Fruit fly (Drosophila melanogaster) whole organism, embryonic: Measurements from ENCODE around the gene Lsp1alpha.

Source experiments
- Abd-B ChIP-seq: fragments of 200-800 bp; sonication (Bioruptor generic); optimal IDR thresholded peaks from 2 replicates; lab custom pipeline; 2018; ENCODE audit warnings: missing biosample characterization, mild to moderate bottlenecking, missing genetic modification characterization, moderate library complexity
- Antp ChIP-seq: fragments of 200-800 bp; sonication (Bioruptor generic); optimal IDR thresholded peaks from 3 replicates; lab custom pipeline; 2016; ENCODE audit warnings: missing biosample characterization, missing genetic modification characterization
- Awh ChIP-seq: fragments of 200-800 bp; sonication (Bioruptor generic); IDR thresholded peaks from 2 replicates; pipeline ENCODE4, ENCODE4 v1.3.6; 2022; ENCODE audit warnings: missing biosample characterization, missing genetic modification characterization
- CG11695 ChIP-seq: fragments of 200-800 bp; sonication (Bioruptor generic); IDR thresholded peaks from 3 replicates; pipeline ENCODE4 v1.3.6; 2022; ENCODE audit warnings: missing biosample characterization, missing genetic modification characterization
- CG13123 ChIP-seq: fragments of 200-800 bp; sonication (Bioruptor generic); optimal IDR thresholded peaks from 2 replicates; lab custom pipeline; 2016; ENCODE audit warnings: missing biosample characterization, missing genetic modification characterization
- CG14050 ChIP-seq: fragments of 200-800 bp; sonication (Bioruptor generic); IDR thresholded peaks from 3 replicates; pipeline ENCODE4 v1.3.6; 2022; ENCODE audit warnings: missing biosample characterization, missing genetic modification characterization
- CG15073 ChIP-seq: fragments of 200-800 bp; sonication (Bioruptor generic); optimal IDR thresholded peaks from 2 replicates; lab custom pipeline; 2016; ENCODE audit warnings: missing biosample characterization, missing genetic modification characterization
- CG18262 ChIP-seq: fragments of 200-800 bp; optimal IDR thresholded peaks from 3 replicates; lab custom pipeline; 2019; ENCODE audit warnings: missing biosample characterization, mild to moderate bottlenecking, missing genetic modification characterization, moderate library complexity
- CG1832 ChIP-seq: fragments of 200-800 bp; sonication (Bioruptor generic); optimal IDR thresholded peaks from 2 replicates; lab custom pipeline; 2017; ENCODE audit warnings: missing biosample characterization, mild to moderate bottlenecking, missing genetic modification characterization, inconsistent platforms
- CG2678 ChIP-seq: fragments of 200-800 bp; sonication (Bioruptor generic); optimal IDR thresholded peaks from 3 replicates; lab custom pipeline; 2019; ENCODE audit warnings: missing biosample characterization, mild to moderate bottlenecking, missing genetic modification characterization, moderate library complexity
- CG30431 ChIP-seq: fragments of 200-800 bp; sonication (Bioruptor generic); optimal IDR thresholded peaks from 2 replicates; lab custom pipeline; 2017; ENCODE audit warnings: missing biosample characterization, missing genetic modification characterization
- CG31224 ChIP-seq: fragments of 200-800 bp; sonication (Bioruptor generic); IDR thresholded peaks from 2 replicates; pipeline ENCODE4 v1.3.6; 2022; ENCODE audit warnings: missing biosample characterization, missing genetic modification characterization
- CG31388 ChIP-seq: fragments of 200-800 bp; sonication (Bioruptor generic); optimal IDR thresholded peaks from 2 replicates; lab custom pipeline; 2016; ENCODE audit warnings: missing biosample characterization, missing genetic modification characterization
- CG31441 ChIP-seq: fragments of 200-800 bp; sonication (Bioruptor generic); IDR thresholded peaks from 2 replicates; pipeline ENCODE4 v1.3.6; 2022; ENCODE audit warnings: missing biosample characterization, missing genetic modification characterization
- CG43689 ChIP-seq: fragments of 200-800 bp; sonication (Bioruptor generic); IDR thresholded peaks from 2 replicates; pipeline ENCODE4 v1.3.6; 2022; ENCODE audit warnings: missing biosample characterization, missing genetic modification characterization
- CG5180 ChIP-seq: fragments of 200-800 bp; sonication (Bioruptor generic); optimal IDR thresholded peaks from 3 replicates; lab custom pipeline; 2017; ENCODE audit warnings: missing biosample characterization, missing genetic modification characterization, mild to moderate bottlenecking, moderate library complexity, missing genetic modification reagents
- CG7372 ChIP-seq: fragments of 200-800 bp; sonication (Bioruptor generic); IDR thresholded peaks from 2 replicates; pipeline ENCODE4 v1.3.6; 2022; ENCODE audit warnings: missing biosample characterization, missing genetic modification characterization
- CG7556 ChIP-seq: fragments of 200-800 bp; sonication (Bioruptor generic); optimal IDR thresholded peaks from 2 replicates; lab custom pipeline; 2017; ENCODE audit warnings: missing biosample characterization, mild to moderate bottlenecking, missing genetic modification characterization
- CG7786 ChIP-seq: fragments of 200-800 bp; sonication (Bioruptor generic); optimal IDR thresholded peaks from 2 replicates; lab custom pipeline; 2016; ENCODE audit warnings: missing biosample characterization, missing genetic modification characterization
- CG7928 ChIP-seq: fragments of 200-800 bp; sonication (Bioruptor generic); optimal IDR thresholded peaks from 2 replicates; lab custom pipeline; 2017; ENCODE audit warnings: missing biosample characterization, mild to moderate bottlenecking, missing genetic modification characterization
- CG7987 ChIP-seq: fragments of 200-800 bp; sonication (Bioruptor generic); optimal IDR thresholded peaks from 2 replicates; lab custom pipeline; 2018; ENCODE audit warnings: missing biosample characterization, mild to moderate bottlenecking, missing genetic modification characterization, moderate library complexity
- CG9797 ChIP-seq: fragments of 200-800 bp; sonication (Bioruptor generic); optimal IDR thresholded peaks from 3 replicates; lab custom pipeline; 2018; ENCODE audit warnings: missing biosample characterization, mild to moderate bottlenecking, missing genetic modification characterization
- Dek ChIP-seq: fragments of 200-800 bp; sonication (Bioruptor generic); optimal IDR thresholded peaks from 3 replicates; lab custom pipeline; 2019; ENCODE audit warnings: missing biosample characterization, mild to moderate bottlenecking, missing genetic modification characterization, moderate library complexity
- E2f2 ChIP-seq: fragments of 200-800 bp; sonication (Bioruptor generic); IDR thresholded peaks from 2 replicates; pipeline ENCODE4 v1.3.6; 2022; ENCODE audit warnings: missing biosample characterization, missing genetic modification characterization
- Fer2 ChIP-seq: fragments of 200-800 bp; sonication (Bioruptor generic); optimal IDR thresholded peaks from 2 replicates; lab custom pipeline; 2018; ENCODE audit warnings: missing biosample characterization, mild to moderate bottlenecking, missing genetic modification characterization, moderate library complexity
- Hand ChIP-seq: fragments of 200-800 bp; sonication (Bioruptor generic); optimal IDR thresholded peaks from 2 replicates; lab custom pipeline; 2017; ENCODE audit warnings: mild to moderate bottlenecking, missing biosample characterization, missing genetic modification reagents, missing genetic modification characterization
- Hr3 ChIP-seq: fragments of 200-800 bp; sonication (Bioruptor generic); optimal IDR thresholded peaks from 3 replicates; lab custom pipeline; 2016; ENCODE audit warnings: missing biosample characterization, missing genetic modification characterization
- Hr78 ChIP-seq, 2 experiments: fragments of 200-800 bp in 1 of 2; fragments of >200 bp in 1 of 2; sonication (Bioruptor generic) in 1 of 2; optimal IDR thresholded peaks; 2 replicates each; lab custom pipeline; 2017 to 2019; ENCODE audit warnings: missing biosample characterization in 2 of 2, missing genetic modification characterization in 2 of 2, mild to moderate bottlenecking in 1 of 2, moderate library complexity in 1 of 2
- Meics ChIP-seq: fragments of 200-800 bp; sonication (Bioruptor generic); optimal IDR thresholded peaks from 2 replicates; lab custom pipeline; 2017; ENCODE audit warnings: missing biosample characterization, mild to moderate bottlenecking, missing genetic modification characterization
- Ptx1 ChIP-seq: fragments of 200-800 bp; sonication (Bioruptor generic); IDR thresholded peaks from 2 replicates; pipeline ENCODE4 v1.3.6; 2022; ENCODE audit warnings: missing biosample characterization, missing genetic modification characterization
- Rx ChIP-seq: fragments of 200-800 bp; sonication (Bioruptor generic); IDR thresholded peaks from 2 replicates; pipeline ENCODE4 v1.3.6; 2022; ENCODE audit warnings: missing biosample characterization, missing genetic modification characterization
- TFAM ChIP-seq: fragments of 200-800 bp; sonication (Bioruptor generic); optimal IDR thresholded peaks from 2 replicates; lab custom pipeline; 2017; ENCODE audit warnings: missing biosample characterization, missing genetic modification characterization, inconsistent platforms
- ap ChIP-seq: fragments of 200-800 bp; sonication (Bioruptor generic); IDR thresholded peaks from 2 replicates; pipeline ENCODE4 v1.3.6; 2022; ENCODE audit warnings: missing biosample characterization, missing genetic modification characterization
- btn ChIP-seq: fragments of 200-800 bp; sonication (Bioruptor generic); optimal IDR thresholded peaks from 2 replicates; lab custom pipeline; 2016; ENCODE audit warnings: missing biosample characterization, missing genetic modification characterization
- cwo ChIP-seq: fragments of 200-800 bp; sonication (Bioruptor generic); optimal IDR thresholded peaks from 3 replicates; lab custom pipeline; 2017; ENCODE audit warnings: missing biosample characterization, missing genetic modification characterization, mild to moderate bottlenecking, moderate library complexity, missing genetic modification reagents
- dmrt11E ChIP-seq: fragments of 200-800 bp; sonication (Bioruptor generic); optimal IDR thresholded peaks from 3 replicates; lab custom pipeline; 2018; ENCODE audit warnings: missing biosample characterization, mild to moderate bottlenecking, missing genetic modification characterization, moderate library complexity
- dpn ChIP-seq, 2 experiments: fragments of 200-800 bp; sonication (Bioruptor generic); optimal IDR thresholded peaks; 3 replicates each; lab custom pipeline; 2016; ENCODE audit warnings: missing biosample characterization in 2 of 2, missing genetic modification characterization in 2 of 2
- eve ChIP-seq, 2 experiments: fragments of >200 bp; optimal IDR thresholded peaks; 2 replicates each; lab custom pipeline; 2017; ENCODE audit warnings: missing biosample characterization in 2 of 2, missing genetic modification characterization in 2 of 2
- grau ChIP-seq: fragments of 200-800 bp; optimal IDR thresholded peaks from 3 replicates; lab custom pipeline; 2019; ENCODE audit warnings: missing biosample characterization, mild to moderate bottlenecking, missing genetic modification characterization, moderate library complexity
- inv ChIP-seq: fragments of 200-800 bp; sonication (Bioruptor generic); IDR thresholded peaks from 2 replicates; pipeline ENCODE4 v1.3.6; 2022; ENCODE audit warnings: missing biosample characterization, missing genetic modification characterization; ENCODE audit not compliant: partially characterized antibody
- nerfin-2 ChIP-seq: fragments of 200-800 bp; sonication (Bioruptor generic); IDR thresholded peaks from 2 replicates; pipeline ENCODE4 v1.3.6; 2022; ENCODE audit warnings: missing biosample characterization, missing genetic modification characterization; ENCODE audit not compliant: partially characterized antibody
- ranshi ChIP-seq: fragments of 200-800 bp; sonication (Bioruptor generic); IDR thresholded peaks from 2 replicates; pipeline ENCODE4 v1.3.6; 2022; ENCODE audit warnings: missing biosample characterization, missing genetic modification characterization
- sens-2 ChIP-seq: fragments of 200-800 bp; sonication (Bioruptor generic); IDR thresholded peaks from 2 replicates; pipeline ENCODE4 v1.3.6; 2022; ENCODE audit warnings: missing biosample characterization, missing genetic modification characterization
- seq ChIP-seq: fragments of 200-800 bp; sonication (Bioruptor generic); IDR thresholded peaks from 2 replicates; pipeline ENCODE4 v1.3.6; 2022; ENCODE audit warnings: missing biosample characterization, missing genetic modification characterization
- sim ChIP-seq: fragments of 200-800 bp; sonication (Bioruptor generic); IDR thresholded peaks from 2 replicates; pipeline ENCODE4 v1.3.6; 2022; ENCODE audit warnings: missing biosample characterization, missing genetic modification characterization
- sisA ChIP-seq: fragments of 200-800 bp; sonication (Bioruptor generic); IDR thresholded peaks from 2 replicates; pipeline ENCODE4 v1.3.6; 2022; ENCODE audit warnings: missing biosample characterization, missing genetic modification characterization
- sr ChIP-seq: fragments of 200-800 bp; sonication (Bioruptor generic); IDR thresholded peaks from 3 replicates; pipeline ENCODE4 v1.3.6; 2022; ENCODE audit warnings: missing biosample characterization, missing genetic modification characterization
- sug ChIP-seq: fragments of 200-800 bp; optimal IDR thresholded peaks from 2 replicates; lab custom pipeline; 2019; ENCODE audit warnings: missing biosample characterization, mild to moderate bottlenecking, missing genetic modification characterization, moderate library complexity
- vnd ChIP-seq: fragments of 200-800 bp; sonication (Bioruptor generic); IDR thresholded peaks from 3 replicates; pipeline ENCODE4 v1.3.6; 2022; ENCODE audit warnings: missing biosample characterization, missing genetic modification characterization; ENCODE audit not compliant: partially characterized antibody
- zen ChIP-seq: fragments of 200-800 bp; sonication (Bioruptor generic); optimal IDR thresholded peaks from 3 replicates; lab custom pipeline; 2018; ENCODE audit warnings: missing biosample characterization, mild to moderate bottlenecking, missing genetic modification characterization, moderate library complexity

Gene Lsp1alpha

DNA sequence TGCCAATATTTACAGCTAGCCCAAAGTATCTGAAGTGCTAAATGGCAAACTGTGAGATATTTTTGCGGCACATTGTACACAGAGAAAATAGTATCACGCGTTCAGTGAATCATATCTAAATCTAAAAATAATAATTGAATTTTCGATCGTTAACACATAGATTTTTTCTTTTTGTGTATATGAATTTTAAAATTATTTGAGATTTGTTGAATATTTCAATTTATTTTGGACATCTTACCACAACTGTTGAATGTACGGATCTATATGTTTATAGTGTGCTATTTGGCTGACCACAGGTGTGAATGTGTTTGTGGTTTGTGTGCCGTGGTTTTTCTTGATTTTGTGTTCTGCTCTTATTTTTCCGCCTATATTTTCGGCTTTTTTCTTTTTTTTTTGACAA, 20.3 kb upstream of the Lsp1alpha start (continued):
- TF ChIP-seq Rx (GFP tag; lab: Robert Waterston, UW): no peak
- TF ChIP-seq Dek (tag; lab: Kevin White, UChicago): peak; percentile 50
- TF ChIP-seq sisA (GFP tag; lab: Robert Waterston, UW): peak; percentile 61; the same call in 1 of the 2 replicates
- TF ChIP-seq sr: no peak
- TF ChIP-seq sim (GFP tag; lab: Robert Waterston, UW): no peak
- TF ChIP-seq Fer2 (tag; lab: Kevin White, UChicago): no peak
- TF ChIP-seq ranshi (GFP tag; lab: Robert Waterston, UW): no peak
- TF ChIP-seq eve (GFP tag; optimal IDR thresholded peaks at IDR 0.05; lab: Kevin White, UChicago): peak in 1 of 2 experiments; percentile 71
- peak; percentile 14 for TF ChIP-seq Antp
- peak; percentile 2 for TF ChIP-seq Abd-B
- no peak for TF ChIP-seq CG7987 (GFP tag; lab: Kevin White, UChicago)
- 0 out of 2 replicates have a peak, but pooled peaks have one; percentile 8 for TF ChIP-seq CG31224 (GFP tag; lab: Robert Waterston, UW)
- TF ChIP-seq Ptx1 (GFP tag; lab: Robert Waterston, UW): peak; percentile 53
- no peak for TF ChIP-seq sug (tag; lab: Kevin White, UChicago)
- peak; percentile 58 for TF ChIP-seq CG18262
- peak; percentile 37; the same call in 1 of the 2 replicates for TF ChIP-seq ap (GFP tag; lab: Robert Waterston, UW)
- TF ChIP-seq CG43689 (GFP tag; lab: Robert Waterston, UW): no peak
- no peak for TF ChIP-seq Awh (GFP tag; lab: Robert Waterston, UW)
- TF ChIP-seq dpn (GFP tag; optimal IDR thresholded peaks at IDR 0.05; lab: Kevin White, UChicago): peak; percentile 64 to 65
- TF ChIP-seq zen (tag; lab: Kevin White, UChicago): no peak
- no peak for TF ChIP-seq CG30431 (GFP tag; lab: Kevin White, UChicago)
- TF ChIP-seq Meics (GFP tag; lab: Kevin White, UChicago): peak; percentile 80
- TF ChIP-seq TFAM (GFP tag; lab: Kevin White, UChicago): no peak
- no peak for TF ChIP-seq CG31388 (GFP tag; lab: Kevin White, UChicago)
- TF ChIP-seq E2f2 (GFP tag; lab: Robert Waterston, UW): no peak
- TF ChIP-seq cwo (GFP tag; lab: Kevin White, UChicago): peak; percentile 51
- TF ChIP-seq CG14050: peak; percentile 13; the same call in 2 of the 3 replicates
- no peak for TF ChIP-seq Hand (GFP tag; lab: Kevin White, UChicago)
- TF ChIP-seq CG31441 (GFP tag; lab: Robert Waterston, UW): peak; percentile 64
- no peak for TF ChIP-seq inv (GFP tag; lab: Robert Waterston, UW)
- TF ChIP-seq Hr78 (GFP tag; optimal IDR thresholded peaks at IDR 0.05; lab: Kevin White, UChicago): no peak
- TF ChIP-seq btn (GFP tag; lab: Kevin White, UChicago): no peak
- no peak for TF ChIP-seq sens-2 (GFP tag; lab: Robert Waterston, UW)
- peak; percentile 3 for TF ChIP-seq CG5180 (GFP tag; lab: Kevin White, UChicago)
- no peak for TF ChIP-seq vnd (GFP tag; lab: Robert Waterston, UW)
- TF ChIP-seq nerfin-2: no peak
- TF ChIP-seq CG7928 (GFP tag; lab: Kevin White, UChicago): peak; percentile 22
- peak; percentile 58; the same call in 2 of the 3 replicates for TF ChIP-seq CG11695 (GFP tag; lab: Robert Waterston, UW)
- peak; percentile 72 for TF ChIP-seq CG2678 (tag; lab: Kevin White, UChicago)
- TF ChIP-seq CG1832 (GFP tag; lab: Kevin White, UChicago): no peak
- peak; percentile 11 for TF ChIP-seq CG13123
- no peak for TF ChIP-seq dmrt11E
- peak; percentile 60 for TF ChIP-seq grau
- TF ChIP-seq seq (GFP tag; lab: Robert Waterston, UW): peak; percentile 56
- TF ChIP-seq Hr3 (GFP tag; lab: Kevin White, UChicago): peak; percentile 40
- TF ChIP-seq CG7372: peak; percentile 63; the same call in 1 of the 2 replicates
- TF ChIP-seq CG15073 (GFP tag; lab: Kevin White, UChicago): no peak
- peak; percentile 49 for TF ChIP-seq CG7786 (GFP tag; lab: Kevin White, UChicago)
- peak; percentile 80 for TF ChIP-seq CG7556 (GFP tag; lab: Kevin White, UChicago)
- TF ChIP-seq CG9797: no peak
